Worm (Caenorhabditis elegans) whole organism, early embryonic: ENCODE data around the gene dnj-15.

Source experiments
- B0310.2 ChIP-seq: sonication (generic microtip); optimal IDR thresholded peaks from 2 replicates; lab custom pipeline; 2016; ENCODE audit warnings: mild to moderate bottlenecking, missing genetic modification characterization, missing compliant biosample characterization
- ama-1 ChIP-seq: fragments of 150-350 bp; optimal IDR thresholded peaks from 2 replicates; lab custom pipeline; 2014
- ceh-36 ChIP-seq: sonication (generic microtip); optimal IDR thresholded peaks from 2 replicates; lab custom pipeline; 2016; ENCODE audit warnings: missing genetic modification characterization, inconsistent platforms, missing compliant biosample characterization
- hnd-1 ChIP-seq: sonication (generic microtip); optimal IDR thresholded peaks from 2 replicates; lab custom pipeline; 2016; ENCODE audit warnings: missing genetic modification characterization, missing compliant biosample characterization
- tbx-11 ChIP-seq: fragments of 200-800 bp; sonication (Bioruptor generic); IDR thresholded peaks from 2 replicates; pipeline ENCODE4 v1.3.6; 2022; ENCODE audit warnings: missing genetic modification characterization, missing compliant biosample characterization

DNA sequence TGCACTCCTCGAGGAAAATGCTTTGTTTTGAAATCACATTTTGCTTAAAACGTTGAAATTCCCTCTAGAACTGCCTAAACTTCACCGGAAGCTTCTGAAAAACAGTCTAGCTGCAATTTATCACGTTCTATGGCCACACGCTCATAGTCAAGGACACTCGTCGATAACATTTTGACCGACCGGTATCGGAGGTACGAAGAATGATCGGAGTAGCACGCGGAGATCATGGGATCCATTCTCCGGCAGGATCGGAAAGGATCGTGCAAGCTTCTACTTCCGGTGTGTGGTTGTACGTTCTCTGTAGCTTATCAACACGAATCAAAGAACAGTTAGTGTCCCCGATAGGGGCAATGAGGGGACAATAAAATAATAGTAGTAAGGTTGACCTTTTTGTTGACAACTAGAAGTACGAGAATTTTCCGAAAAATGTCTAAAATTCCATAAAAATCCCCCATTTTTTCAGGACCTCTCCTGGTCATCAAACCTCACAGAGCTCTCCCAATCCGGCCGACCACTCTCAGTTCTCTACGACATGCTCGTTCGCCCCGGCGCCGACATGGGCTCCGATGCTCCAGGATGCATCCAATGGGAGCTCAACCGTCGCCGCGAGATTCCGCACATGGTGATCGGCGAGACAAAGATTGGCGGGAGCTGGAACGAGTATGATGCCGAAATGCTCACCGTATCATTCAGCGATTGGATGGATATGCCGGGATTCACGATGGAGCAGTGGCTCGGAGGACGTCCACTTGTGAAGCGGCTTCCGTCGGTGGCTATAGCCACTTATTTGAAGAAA, 40.1 kb downstream of the dnj-15 start:
- TF ChIP-seq tbx-11 (GFP tag; lab: Robert Waterston, UW): no peak
- TF ChIP-seq ceh-36: no peak
- TF ChIP-seq ama-1 (lab: Kevin White, UChicago): no peak
- no peak for TF ChIP-seq B0310.2 (tag; lab: Kevin White, UChicago)
- TF ChIP-seq hnd-1 (tag; lab: Kevin White, UChicago): no peak
